Worm (Caenorhabditis elegans): ENCODE data around the gene srj-33.

DNA sequence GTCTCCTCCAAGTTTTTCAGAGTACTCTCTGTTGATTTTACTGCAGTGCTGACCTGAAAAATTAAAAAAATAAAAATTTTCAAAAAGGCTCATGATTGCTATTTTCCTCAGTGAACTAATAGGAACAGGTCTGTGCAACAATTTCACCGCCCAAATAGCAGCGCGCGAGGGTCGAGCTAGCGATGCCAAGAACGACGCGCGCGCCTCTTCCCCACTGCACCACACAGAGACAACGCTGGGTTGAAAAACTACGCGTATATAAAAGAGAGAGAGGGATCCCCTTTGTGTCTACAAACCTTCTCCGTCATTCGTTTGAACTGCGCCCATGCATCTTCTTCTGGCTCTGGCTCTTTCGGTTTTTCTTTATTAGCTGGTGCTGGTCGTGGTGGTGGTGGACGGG is 32.8 kb upstream of the srj-33 start:
- TF ChIP-seq pqm-1 (tag; optimal IDR thresholded peaks at IDR 0.05) (no peak), unc-39 (tag; optimal IDR thresholded peaks at IDR 0.05) (no peak), aly-2 (tag; optimal IDR thresholded peaks at IDR 0.05) (no peak), daf-12 (tag; optimal IDR thresholded peaks at IDR 0.05) (no peak), nhr-77 (tag; optimal IDR thresholded peaks at IDR 0.05) (peak; percentile 38), mdl-1 (tag; optimal IDR thresholded peaks at IDR 0.05) (no peak), egl-27 (tag; optimal IDR thresholded peaks at IDR 0.05) (no peak), ztf-4 (tag; optimal IDR thresholded peaks at IDR 0.05) (peak; percentile 76), skn-1 (tag; optimal IDR thresholded peaks at IDR 0.05) (peak; percentile 2), snpc-4 (tag; optimal IDR thresholded peaks at IDR 0.05) (peak; percentile 22)

Measured in whole organism, L3 larva.